Fruit fly (Drosophila melanogaster): ENCODE measurements around the gene CG2841.

DNA sequence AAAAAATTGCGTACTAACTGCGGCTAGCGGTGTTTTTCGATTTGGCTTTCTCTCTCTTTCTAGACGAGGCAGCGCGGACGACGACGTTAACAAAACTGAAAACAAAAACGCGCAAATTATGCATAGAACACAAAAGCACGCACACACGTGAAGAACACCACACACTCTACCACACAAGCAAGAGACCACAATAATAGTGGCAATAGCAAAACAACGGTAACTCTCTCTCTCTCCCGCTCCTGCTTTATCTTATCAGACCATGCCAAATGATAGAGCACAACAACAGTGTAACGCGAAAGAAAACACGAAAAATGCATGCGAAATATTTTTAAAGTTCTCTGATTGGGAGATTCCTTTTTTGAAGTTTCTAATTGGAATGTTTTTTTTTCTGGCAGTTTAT is 12.0 kb downstream of the CG2841 start:
- TF ChIP-seq CG7045 (GFP tag; optimal IDR thresholded peaks at IDR 0.05) (no peak), kay (GFP tag; ENCODE audit: borderline replicate concordance) (no peak), cic (GFP tag; optimal IDR thresholded peaks at IDR 0.05) (no peak)

Data from whole organism, adult.